Worm (Caenorhabditis elegans) whole organism, late embryonic: ENCODE results near the gene C07G3.10.

ENCODE experiments used
- C38D4.7 ChIP-seq: fragments of 200-800 bp; sonication (Bioruptor generic); optimal IDR thresholded peaks from 2 replicates; lab custom pipeline; 2018; ENCODE audit warnings: mild to moderate bottlenecking, missing genetic modification characterization, moderate library complexity, missing compliant biosample characterization
- Y22D7AL.16 ChIP-seq: sonication (generic microtip); optimal IDR thresholded peaks from 2 replicates; lab custom pipeline; 2016; ENCODE audit warnings: missing genetic modification characterization, missing compliant biosample characterization
- ahr-1 ChIP-seq: sonication (generic microtip); optimal IDR thresholded peaks from 2 replicates; lab custom pipeline; 2016; ENCODE audit warnings: missing genetic modification characterization, missing compliant biosample characterization
- ama-1 ChIP-seq: fragments of 150-350 bp; optimal IDR thresholded peaks from 2 replicates; lab custom pipeline; 2014
- elt-2 ChIP-seq: sonication (generic microtip); optimal IDR thresholded peaks from 2 replicates; lab custom pipeline; 2016; ENCODE audit warnings: missing genetic modification reagents, missing genetic modification characterization, missing compliant biosample characterization
- ets-4 ChIP-seq: sonication (generic microtip); optimal IDR thresholded peaks from 2 replicates; lab custom pipeline; 2016; ENCODE audit warnings: missing genetic modification characterization, missing compliant biosample characterization
- nfya-1 ChIP-seq: sonication (generic microtip); optimal IDR thresholded peaks from 2 replicates; lab custom pipeline; 2017; ENCODE audit warnings: missing genetic modification characterization, mild to moderate bottlenecking, missing compliant biosample characterization, antibody characterized with exemption, moderate library complexity
- nhr-11 ChIP-seq: fragments of 150-350 bp; optimal IDR thresholded peaks from 2 replicates; lab custom pipeline; 2014; ENCODE audit warnings: missing biosample characterization, missing genetic modification characterization
- pag-3 ChIP-seq: sonication (generic microtip); optimal IDR thresholded peaks from 2 replicates; lab custom pipeline; 2016; ENCODE audit warnings: missing compliant biosample characterization, missing genetic modification characterization, borderline replicate concordance
- pha-4 ChIP-seq: fragments of 150-350 bp; optimal IDR thresholded peaks from 2 replicates; lab custom pipeline; 2018; ENCODE audit warnings: missing biosample characterization, missing genetic modification reagents, missing genetic modification characterization
- sox-4 ChIP-seq: sonication (generic microtip); optimal IDR thresholded peaks from 2 replicates; lab custom pipeline; 2017; ENCODE audit warnings: mild to moderate bottlenecking, missing genetic modification characterization, inconsistent platforms, missing compliant biosample characterization
- syd-9 ChIP-seq: sonication (generic microtip); optimal IDR thresholded peaks from 2 replicates; lab custom pipeline; 2016; ENCODE audit warnings: mild to moderate bottlenecking, missing genetic modification characterization, moderate library complexity, missing compliant biosample characterization
- unc-55 ChIP-seq: sonication (generic microtip); optimal IDR thresholded peaks from 2 replicates; lab custom pipeline; 2017; ENCODE audit warnings: missing biosample characterization, missing genetic modification reagents, missing genetic modification characterization

DNA sequence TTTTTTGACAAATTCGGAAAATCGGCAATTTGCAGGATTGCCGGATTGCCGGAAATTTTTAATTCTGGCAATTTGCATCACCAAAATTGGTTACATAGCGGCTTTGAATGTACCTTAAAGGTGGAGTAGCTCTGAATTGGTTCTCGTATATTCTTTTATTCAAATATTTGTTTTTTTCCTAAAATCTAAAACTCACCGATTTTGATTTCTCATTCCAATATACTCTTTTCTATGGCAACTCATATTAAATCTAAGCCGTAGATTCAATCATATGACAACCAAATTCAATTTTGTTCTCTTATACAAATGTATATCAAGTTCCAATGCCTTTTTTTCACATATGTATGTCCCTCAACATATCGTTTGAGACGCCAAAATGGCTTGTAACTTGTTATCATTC lies 47.4 kb downstream of the C07G3.10 start, which contains the start of gene sri-21:
- no peak for TF ChIP-seq syd-9 (tag; lab: Kevin White, UChicago)
- TF ChIP-seq unc-55 (GFP tag; lab: Kevin White, UChicago): no peak
- no peak for TF ChIP-seq C38D4.7
- TF ChIP-seq Y22D7AL.16 (tag; lab: Kevin White, UChicago): no peak
- TF ChIP-seq sox-4 (tag; lab: Kevin White, UChicago): no peak
- TF ChIP-seq pag-3 (tag; lab: Kevin White, UChicago): no peak
- no peak for TF ChIP-seq nhr-11 (tag; lab: Kevin White, UChicago)
- no peak for TF ChIP-seq elt-2 (tag; lab: Kevin White, UChicago)
- TF ChIP-seq ama-1 (lab: Kevin White, UChicago): no peak
- no peak for TF ChIP-seq pha-4 (tag; lab: Kevin White, UChicago)
- no peak for TF ChIP-seq nfya-1 (tag; lab: Kevin White, UChicago)
- no peak for TF ChIP-seq ets-4 (tag; lab: Kevin White, UChicago)
- no peak for TF ChIP-seq ahr-1 (tag; lab: Kevin White, UChicago)
